Fruit fly (Drosophila melanogaster) Kc167 (cell line): ENCODE measurements around the gene CG17005.

ENCODE experiments used
- Myc ChIP-seq: fragments of >200 bp; optimal IDR thresholded peaks from 2 replicates; lab custom pipeline; 2017; ENCODE audit warnings: missing external identifiers
- Sin3A ChIP-seq: fragments of >200 bp; optimal IDR thresholded peaks from 2 replicates; lab custom pipeline; 2018; ENCODE audit warnings: missing external identifiers
- h ChIP-seq: fragments of >200 bp; optimal IDR thresholded peaks from 3 replicates; lab custom pipeline; 2018; ENCODE audit warnings: missing external identifiers
- insv ChIP-seq: fragments of >200 bp; optimal IDR thresholded peaks from 3 replicates; lab custom pipeline; 2018; ENCODE audit warnings: missing external identifiers
- psq ChIP-seq: fragments of >200 bp; optimal IDR thresholded peaks from 2 replicates; lab custom pipeline; 2017; ENCODE audit warnings: missing external identifiers
- ttk ChIP-seq: sonication (Bioruptor generic); optimal IDR thresholded peaks from 2 replicates; lab custom pipeline; 2017; ENCODE audit warnings: missing external identifiers

The CG17005 gene

DNA sequence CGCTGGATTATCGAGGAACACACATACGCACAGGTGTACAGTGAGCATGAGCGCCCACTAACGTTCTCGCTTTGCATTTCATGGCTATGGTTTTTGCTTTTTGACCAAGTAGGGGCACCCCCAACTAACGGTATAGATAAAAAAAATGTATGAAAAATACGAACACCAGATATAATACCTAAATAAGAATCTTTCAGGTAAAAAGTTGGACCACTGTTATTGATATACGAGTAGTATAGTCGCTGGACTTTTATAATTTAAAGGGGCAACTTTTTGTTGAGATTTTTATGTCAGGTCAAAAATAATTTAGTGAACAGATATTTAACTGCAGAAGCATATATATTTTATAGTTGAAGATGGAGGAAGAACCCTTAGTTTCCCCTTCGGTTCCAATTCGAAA is at the start of gene CG17005:
TSS of gene CG17005 (plus strand) at position 301 of the 400 bp plus-strand sequence.
- TF ChIP-seq h (lab: Kevin White, UChicago) (no peak), insv (lab: Kevin White, UChicago) (no peak), Myc (lab: Kevin White, UChicago) (no peak), ttk (lab: Kevin White, UChicago) (no peak), Sin3A (lab: Kevin White, UChicago) (no peak), psq (lab: Kevin White, UChicago) (no peak)

DNA sequence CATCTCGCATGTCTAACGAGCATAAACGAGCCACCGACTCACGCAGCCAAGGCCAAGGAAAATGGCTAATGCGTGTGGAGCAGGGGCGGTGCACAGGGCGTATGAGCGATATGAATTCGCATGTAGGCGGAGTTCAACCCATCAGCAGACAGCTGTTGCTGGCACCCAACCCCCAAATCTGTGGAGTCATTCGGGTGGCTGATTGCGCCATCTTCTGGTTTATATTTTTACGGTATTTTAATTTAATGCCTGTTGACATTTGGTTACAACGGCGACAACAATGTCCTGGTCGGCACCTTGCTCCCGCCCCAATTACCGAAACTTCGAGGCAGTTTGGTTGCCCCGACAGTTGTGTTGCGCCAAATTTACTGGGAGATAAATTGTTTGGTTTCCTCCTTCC is 6.5 kb upstream of the CG17005 start:
- TF ChIP-seq Myc (lab: Kevin White, UChicago) (no peak), psq (lab: Kevin White, UChicago) (no peak), insv (lab: Kevin White, UChicago) (no peak), Sin3A (lab: Kevin White, UChicago) (no peak), h (lab: Kevin White, UChicago) (no peak), ttk (lab: Kevin White, UChicago) (no peak)

DNA sequence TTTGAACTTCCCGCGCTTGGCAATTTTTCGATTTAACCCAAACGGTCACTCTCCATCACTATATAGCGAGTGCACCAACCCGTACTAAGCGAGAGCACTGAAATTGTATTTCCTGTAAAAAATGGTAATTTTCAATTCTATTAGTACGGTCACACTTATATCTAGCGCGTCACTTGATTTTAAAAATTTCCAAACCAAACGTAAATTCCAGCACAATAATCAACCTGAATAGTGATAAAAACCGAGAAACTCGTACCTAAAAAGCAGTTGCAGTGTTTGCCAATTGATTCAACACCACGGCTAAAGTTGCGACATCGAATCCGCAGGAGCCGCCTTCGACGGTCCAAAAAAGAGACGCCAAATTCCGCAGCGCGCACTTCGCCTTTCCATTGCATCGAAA is 3.1 kb downstream of the CG17005 start, which contains the start of gene Cks30A:
TSS of gene Cks30A (plus strand) at position 136 of the 400 bp plus-strand sequence.
- TF ChIP-seq psq (lab: Kevin White, UChicago) (no peak), Myc (lab: Kevin White, UChicago) (no peak), h (lab: Kevin White, UChicago) (no peak), ttk (lab: Kevin White, UChicago) (no peak), Sin3A (lab: Kevin White, UChicago) (no peak)

DNA sequence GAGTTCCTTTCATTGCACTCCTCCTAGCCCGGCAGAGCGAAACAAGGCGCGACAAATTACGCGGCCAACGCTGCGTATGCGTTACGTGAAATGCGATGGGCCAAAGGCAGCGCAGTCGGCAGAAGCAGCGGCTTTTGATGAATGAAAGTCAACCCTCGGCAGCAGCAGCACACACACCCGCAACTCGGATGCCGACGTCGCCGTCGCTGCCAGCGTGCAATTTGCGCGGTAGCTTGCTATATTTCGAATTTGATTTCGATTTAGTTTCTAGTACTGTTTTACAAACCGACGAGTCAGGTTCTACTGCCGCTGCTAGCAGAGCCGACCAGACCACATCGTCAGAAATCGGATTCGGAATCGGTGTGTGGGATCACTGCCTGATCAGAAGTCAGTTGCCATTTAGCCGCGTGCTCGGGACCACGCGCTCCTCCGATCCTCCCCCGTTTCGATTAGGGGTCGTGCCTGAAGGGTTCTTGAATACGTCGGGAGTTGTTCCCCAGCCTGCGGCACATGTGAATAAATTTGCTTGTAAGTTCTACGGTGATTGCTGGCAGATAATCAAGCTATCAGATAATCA is 5.8 kb downstream of the CG17005 start, which contains the start of gene Eaat1:
TSS of gene Eaat1 (plus strand) at position 268 of the 577 bp plus-strand sequence.
- TF ChIP-seq insv (lab: Kevin White, UChicago) (no peak), Sin3A (lab: Kevin White, UChicago) (no peak), psq (lab: Kevin White, UChicago) (no peak), Myc (lab: Kevin White, UChicago) (no peak)

DNA sequence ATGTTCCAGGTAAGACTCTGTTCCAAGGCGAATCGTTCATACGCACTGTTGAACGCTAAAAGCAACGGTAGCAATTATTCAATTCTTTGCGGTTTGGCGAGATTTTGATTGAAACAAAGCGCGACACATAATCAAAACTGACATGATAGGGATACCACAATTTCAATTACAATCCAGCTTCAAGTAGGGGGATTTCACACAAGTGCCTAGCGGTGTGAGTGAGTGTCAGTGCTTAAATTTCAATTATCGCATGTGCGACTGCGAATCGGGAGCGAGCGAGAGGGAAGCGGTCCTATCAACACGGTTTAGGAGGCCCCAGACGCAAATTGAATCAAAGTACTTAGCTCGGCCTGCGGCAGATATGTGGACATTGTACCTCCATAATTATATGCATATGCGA is 11.3 kb downstream of the CG17005 start:
- no peak for TF ChIP-seq psq (lab: Kevin White, UChicago)
- no peak for TF ChIP-seq Sin3A (lab: Kevin White, UChicago)
- no peak for TF ChIP-seq ttk (lab: Kevin White, UChicago)

DNA sequence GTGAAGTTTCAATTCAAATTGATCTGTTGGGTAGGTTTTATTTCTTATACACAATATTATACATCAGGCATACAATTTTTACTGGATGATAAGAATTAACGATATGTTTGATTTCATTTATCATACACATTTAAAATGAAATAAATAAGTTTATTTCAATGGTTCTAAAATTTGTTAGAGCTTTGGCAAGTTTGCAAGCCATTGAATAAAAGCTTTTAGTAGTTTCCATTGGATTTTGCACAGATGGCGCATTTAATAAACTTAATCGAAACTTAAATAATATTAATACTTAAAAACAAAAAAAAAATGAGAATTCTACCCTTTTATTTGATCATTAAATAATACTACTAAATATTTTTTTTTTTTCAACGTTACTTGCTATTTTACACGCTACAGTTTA is 14.4 kb downstream of the CG17005 start:
- no peak for TF ChIP-seq h (lab: Kevin White, UChicago)
- TF ChIP-seq insv (lab: Kevin White, UChicago) = no peak
- TF ChIP-seq Sin3A (lab: Kevin White, UChicago) = no peak
- no peak for TF ChIP-seq psq (lab: Kevin White, UChicago)
- TF ChIP-seq ttk (lab: Kevin White, UChicago) = no peak
- TF ChIP-seq Myc (lab: Kevin White, UChicago) = no peak

DNA sequence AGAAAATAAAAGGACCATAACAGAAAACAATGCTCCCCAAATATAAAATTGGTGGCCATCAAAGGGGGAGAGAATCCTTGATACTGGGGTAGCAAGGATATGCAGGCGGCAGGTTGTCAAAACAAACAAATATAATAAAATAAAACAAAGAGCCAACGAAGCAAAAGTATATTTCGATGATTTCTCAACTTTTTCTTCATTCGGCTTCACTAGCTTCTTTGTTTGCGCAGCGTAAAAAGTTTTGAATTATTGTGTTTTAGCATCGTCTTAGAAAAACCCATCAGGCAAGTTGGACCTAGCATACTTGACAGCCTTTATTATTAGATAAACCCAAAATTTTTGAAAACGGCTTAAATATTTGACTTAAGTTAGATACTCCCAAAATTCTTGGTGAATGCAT is 15.0 kb downstream of the CG17005 start, which contains the start of gene CG3748:
TSS of gene CG3748 (plus strand) at position 301 of the 400 bp plus-strand sequence.
- TF ChIP-seq psq (lab: Kevin White, UChicago) = no peak
- TF ChIP-seq Myc (lab: Kevin White, UChicago) = no peak
- TF ChIP-seq Sin3A (lab: Kevin White, UChicago) = no peak
- TF ChIP-seq ttk (lab: Kevin White, UChicago) = no peak
- TF ChIP-seq h (lab: Kevin White, UChicago) = no peak
- no peak for TF ChIP-seq insv (lab: Kevin White, UChicago)

DNA sequence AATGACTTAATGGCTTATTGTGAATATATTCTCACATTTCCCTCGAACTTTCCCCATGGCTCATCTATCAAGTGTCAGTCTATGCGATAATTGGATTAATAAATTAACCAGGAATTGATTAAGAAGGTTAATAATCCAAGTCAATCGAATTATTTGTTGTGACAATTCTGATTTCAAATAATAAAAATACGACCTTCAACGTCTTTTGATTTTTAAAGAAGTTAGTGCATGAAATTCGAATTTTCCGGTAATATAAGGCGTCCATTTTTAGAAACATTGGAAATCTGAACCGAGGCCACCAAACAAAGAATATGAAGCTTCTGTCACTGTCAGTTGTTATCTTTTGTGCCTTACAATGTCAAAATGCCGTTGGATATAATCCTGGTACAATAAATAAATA is 21.7 kb downstream of the CG17005 start, which contains the start of gene CG43350:
TSS of gene CG43350 (plus strand) at position 301 of the 400 bp plus-strand sequence.
- TF ChIP-seq psq (lab: Kevin White, UChicago) (no peak), h (lab: Kevin White, UChicago) (no peak), ttk (lab: Kevin White, UChicago) (no peak), Sin3A (lab: Kevin White, UChicago) (no peak), insv (lab: Kevin White, UChicago) (no peak), Myc (lab: Kevin White, UChicago) (no peak)

DNA sequence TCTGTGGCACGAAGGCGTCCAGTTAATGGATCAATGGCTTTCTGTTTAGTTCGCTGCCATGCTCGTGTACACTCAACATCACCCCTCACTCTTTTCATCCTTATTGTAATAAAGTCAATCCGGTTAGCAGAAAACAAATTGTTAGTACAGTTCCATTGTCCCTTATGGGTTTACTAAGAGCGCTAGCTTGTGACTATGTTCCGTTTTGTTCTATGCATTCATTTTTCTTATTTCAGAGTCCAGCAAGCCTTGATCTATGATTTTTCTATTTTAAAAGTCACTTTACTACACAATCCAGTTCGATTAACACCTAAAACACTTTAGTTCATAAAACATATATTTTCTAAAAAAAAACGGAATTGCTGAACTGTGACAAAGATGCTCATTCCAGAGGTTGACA is 22.6 kb downstream of the CG17005 start, which contains the start of gene CG13110:
TSS of gene CG13110 (plus strand) at position 301 of the 400 bp plus-strand sequence.
- no peak for TF ChIP-seq psq (lab: Kevin White, UChicago)
- no peak for TF ChIP-seq Myc (lab: Kevin White, UChicago)
- TF ChIP-seq insv (lab: Kevin White, UChicago) = no peak
- TF ChIP-seq ttk (lab: Kevin White, UChicago) = no peak
- TF ChIP-seq h (lab: Kevin White, UChicago) = no peak
- no peak for TF ChIP-seq Sin3A (lab: Kevin White, UChicago)

DNA sequence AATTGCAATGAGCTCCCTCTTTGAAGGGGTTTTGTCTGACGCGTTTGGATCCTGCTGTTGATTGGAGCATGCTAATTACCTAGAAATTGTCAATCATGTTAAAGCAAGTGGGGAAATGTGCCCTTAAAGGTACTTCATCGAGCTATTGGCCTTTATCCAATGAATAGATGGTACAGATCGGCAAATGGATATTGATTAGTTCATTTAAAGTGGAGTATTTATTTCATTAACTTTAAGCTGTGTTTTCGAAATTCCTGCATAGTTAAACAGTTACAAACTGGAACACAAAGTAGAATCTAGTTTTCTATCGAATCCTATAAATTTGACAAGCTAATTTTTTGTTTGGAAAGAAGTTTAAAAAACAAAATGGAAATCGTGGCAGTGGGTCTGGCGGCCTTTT is 39.8 kb downstream of the CG17005 start, which contains the start of gene CG34181:
TSS of gene CG34181 (plus strand) at position 301 of the 400 bp plus-strand sequence.
- no peak for TF ChIP-seq h (lab: Kevin White, UChicago)
- no peak for TF ChIP-seq insv (lab: Kevin White, UChicago)
- TF ChIP-seq ttk (lab: Kevin White, UChicago) = no peak
- TF ChIP-seq psq (lab: Kevin White, UChicago) = no peak
- TF ChIP-seq Sin3A (lab: Kevin White, UChicago) = no peak
- TF ChIP-seq Myc (lab: Kevin White, UChicago) = no peak

DNA sequence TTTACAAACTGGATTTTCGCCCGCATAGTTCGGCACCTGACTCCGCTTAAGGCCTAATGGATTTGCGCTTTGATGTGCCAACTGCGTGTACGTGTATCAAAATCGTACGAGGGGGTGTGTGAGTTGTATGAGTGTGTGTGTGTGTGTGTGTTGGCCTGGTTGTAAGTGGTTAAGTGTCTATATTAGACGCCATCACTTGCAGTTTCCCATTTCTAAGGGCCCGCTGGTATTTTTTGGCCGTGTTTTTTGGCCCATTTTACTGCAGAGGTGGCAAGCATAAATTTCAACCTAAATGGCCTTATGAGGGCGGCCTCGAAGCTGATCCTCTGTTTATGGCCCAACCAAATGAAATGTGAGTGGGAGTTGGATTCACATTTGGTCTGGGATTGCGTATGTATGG is 42.2 kb downstream of the CG17005 start:
- TF ChIP-seq Myc (lab: Kevin White, UChicago) (no peak), h (lab: Kevin White, UChicago) (no peak), ttk (lab: Kevin White, UChicago) (no peak), insv (lab: Kevin White, UChicago) (no peak), psq (lab: Kevin White, UChicago) (no peak), Sin3A (lab: Kevin White, UChicago) (no peak)
